Fruit fly (Drosophila melanogaster) whole organism, prepupa: ENCODE data around the gene ppk13.

Experiments
- Blimp-1 ChIP-seq: fragments of 200-800 bp; sonication (Bioruptor generic); optimal IDR thresholded peaks from 3 replicates; lab custom pipeline; 2017; ENCODE audit warnings: missing biosample characterization, missing genetic modification characterization, mild to moderate bottlenecking, moderate library complexity, missing genetic modification reagents
- CG10631 ChIP-seq: fragments of 200-800 bp; sonication (Bioruptor generic); optimal IDR thresholded peaks from 2 replicates; lab custom pipeline; 2016; ENCODE audit warnings: missing biosample characterization, missing genetic modification characterization
- CG10669 ChIP-seq: fragments of 200-800 bp; sonication (Bioruptor generic); optimal IDR thresholded peaks from 3 replicates; lab custom pipeline; 2018; ENCODE audit warnings: missing biosample characterization, mild to moderate bottlenecking, missing genetic modification characterization, moderate library complexity
- CG11294 ChIP-seq: fragments of 200-800 bp; sonication (Bioruptor generic); IDR thresholded peaks from 2 replicates; pipeline ENCODE4 v1.3.6; 2022; ENCODE audit warnings: missing biosample characterization, missing genetic modification characterization
- CG11762 ChIP-seq: fragments of 200-800 bp; sonication (Bioruptor generic); optimal IDR thresholded peaks from 3 replicates; lab custom pipeline; 2016; ENCODE audit warnings: missing biosample characterization, missing genetic modification characterization; ENCODE audit not compliant: insufficient read depth
- CG16779 ChIP-seq: fragments of 200-800 bp; sonication (Bioruptor generic); optimal IDR thresholded peaks from 3 replicates; lab custom pipeline; 2017; ENCODE audit warnings: missing biosample characterization, mild to moderate bottlenecking, missing genetic modification characterization
- CG31627 ChIP-seq: fragments of 200-800 bp; sonication (Bioruptor generic); optimal IDR thresholded peaks from 3 replicates; lab custom pipeline; 2016; ENCODE audit warnings: missing biosample characterization, missing genetic modification characterization
- CG32006 ChIP-seq: fragments of 200-800 bp; sonication (Bioruptor generic); optimal IDR thresholded peaks from 3 replicates; lab custom pipeline; 2017; ENCODE audit warnings: missing biosample characterization, mild to moderate bottlenecking, missing genetic modification characterization
- CG3919 ChIP-seq: fragments of 200-800 bp; sonication (Bioruptor generic); optimal IDR thresholded peaks from 3 replicates; lab custom pipeline; 2016; ENCODE audit warnings: missing biosample characterization, missing genetic modification characterization
- CG6163 ChIP-seq: fragments of 200-800 bp; sonication (Bioruptor generic); IDR thresholded peaks from 3 replicates; pipeline ENCODE4 v1.3.6; 2022; ENCODE audit warnings: missing biosample characterization, missing genetic modification characterization
- CG6276 ChIP-seq: fragments of 200-800 bp; sonication (Bioruptor generic); optimal IDR thresholded peaks from 2 replicates; lab custom pipeline; 2017; ENCODE audit warnings: missing biosample characterization, mild to moderate bottlenecking, missing genetic modification characterization
- CG6792 ChIP-seq: fragments of 200-800 bp; sonication (Bioruptor generic); optimal IDR thresholded peaks from 3 replicates; lab custom pipeline; 2016; ENCODE audit warnings: missing biosample characterization, missing genetic modification characterization
- CG6808 ChIP-seq: fragments of 200-800 bp; sonication (Bioruptor generic); optimal IDR thresholded peaks from 3 replicates; lab custom pipeline; 2017; ENCODE audit warnings: missing biosample characterization, missing genetic modification characterization, mild to moderate bottlenecking, moderate library complexity, missing genetic modification reagents
- CG6854 ChIP-seq: fragments of 200-800 bp; sonication (Bioruptor generic); optimal IDR thresholded peaks from 2 replicates; lab custom pipeline; 2017; ENCODE audit warnings: missing biosample characterization, mild to moderate bottlenecking, missing genetic modification characterization
- CG8119 ChIP-seq: fragments of 200-800 bp; sonication (Bioruptor generic); IDR thresholded peaks from 3 replicates; pipeline ENCODE4 v1.3.6; 2022; ENCODE audit warnings: missing biosample characterization, missing genetic modification characterization
- CG9139 ChIP-seq: fragments of 200-800 bp; sonication (Bioruptor generic); optimal IDR thresholded peaks from 3 replicates; lab custom pipeline; 2017; ENCODE audit warnings: missing biosample characterization, mild to moderate bottlenecking, missing genetic modification characterization
- Eip75B ChIP-seq: fragments of 200-800 bp; sonication (Bioruptor generic); optimal IDR thresholded peaks from 3 replicates; lab custom pipeline; 2016; ENCODE audit warnings: missing biosample characterization, missing genetic modification characterization
- Eip78C ChIP-seq: fragments of 200-800 bp; sonication (Bioruptor generic); peaks from one replicate; lab custom pipeline; 2016; ENCODE audit warnings: missing biosample characterization, missing genetic modification characterization
- Ets21C ChIP-seq: fragments of 200-800 bp; sonication (Bioruptor generic); optimal IDR thresholded peaks from 3 replicates; lab custom pipeline; 2016; ENCODE audit warnings: missing biosample characterization, missing genetic modification characterization
- Gug ChIP-seq: fragments of 200-800 bp; sonication (Bioruptor generic); IDR thresholded peaks from 2 replicates; pipeline ENCODE4 v1.3.6; 2022; ENCODE audit warnings: missing biosample characterization, missing genetic modification characterization
- Hr38 ChIP-seq: sonication (Bioruptor generic); optimal IDR thresholded peaks from 2 replicates; lab custom pipeline; 2016; ENCODE audit warnings: missing biosample characterization, missing genetic modification characterization
- Hr39 ChIP-seq: fragments of 200-800 bp; sonication (Bioruptor generic); optimal IDR thresholded peaks from 2 replicates; lab custom pipeline; 2016; ENCODE audit warnings: missing biosample characterization, missing genetic modification characterization
- Hr4 ChIP-seq: fragments of 200-800 bp; sonication (Bioruptor generic); optimal IDR thresholded peaks from 3 replicates; lab custom pipeline; 2016; ENCODE audit warnings: missing biosample characterization, missing genetic modification characterization
- Lpt ChIP-seq: fragments of 200-800 bp; sonication (Bioruptor generic); optimal IDR thresholded peaks from 3 replicates; lab custom pipeline; 2016; ENCODE audit warnings: missing biosample characterization, missing genetic modification characterization
- Met ChIP-seq: fragments of 200-800 bp; sonication (Bioruptor generic); optimal IDR thresholded peaks from 3 replicates; lab custom pipeline; 2016; ENCODE audit warnings: missing biosample characterization, missing genetic modification characterization
- Smox ChIP-seq: fragments of 200-800 bp; sonication (Bioruptor generic); optimal IDR thresholded peaks from 3 replicates; lab custom pipeline; 2016; ENCODE audit warnings: missing biosample characterization, missing genetic modification characterization
- Sox102F ChIP-seq: fragments of 200-800 bp; sonication (Bioruptor generic); optimal IDR thresholded peaks from 2 replicates; lab custom pipeline; 2016; ENCODE audit warnings: missing biosample characterization, mild to moderate bottlenecking, missing genetic modification characterization
- Sox14 ChIP-seq: fragments of 200-800 bp; sonication (Bioruptor generic); optimal IDR thresholded peaks from 3 replicates; lab custom pipeline; 2016; ENCODE audit warnings: missing biosample characterization, missing genetic modification characterization
- Sox15 ChIP-seq: fragments of 200-800 bp; sonication (Bioruptor generic); optimal IDR thresholded peaks from 3 replicates; lab custom pipeline; 2016; ENCODE audit warnings: missing biosample characterization, missing genetic modification characterization
- achi ChIP-seq: fragments of 200-800 bp; sonication (Bioruptor generic); optimal IDR thresholded peaks from 3 replicates; lab custom pipeline; 2016; ENCODE audit warnings: missing biosample characterization, missing genetic modification characterization
- acj6 ChIP-seq: fragments of 200-800 bp; sonication (Bioruptor generic); optimal IDR thresholded peaks from 3 replicates; lab custom pipeline; 2016; ENCODE audit warnings: missing biosample characterization, missing genetic modification characterization
- fd59A ChIP-seq: fragments of 200-800 bp; sonication (Bioruptor generic); optimal IDR thresholded peaks from 2 replicates; lab custom pipeline; 2017; ENCODE audit warnings: missing biosample characterization, mild to moderate bottlenecking, missing genetic modification characterization, missing genetic modification reagents
- fkh ChIP-seq: fragments of 200-800 bp; sonication (Bioruptor generic); optimal IDR thresholded peaks from 3 replicates; lab custom pipeline; 2017; ENCODE audit warnings: missing biosample characterization, mild to moderate bottlenecking, missing genetic modification characterization, moderate library complexity
- lz ChIP-seq: fragments of 200-800 bp; sonication (Bioruptor generic); optimal IDR thresholded peaks from 3 replicates; lab custom pipeline; 2016; ENCODE audit warnings: missing biosample characterization, missing genetic modification characterization
- net ChIP-seq: fragments of 200-800 bp; sonication (Bioruptor generic); optimal IDR thresholded peaks from 3 replicates; lab custom pipeline; 2016; ENCODE audit warnings: missing biosample characterization, missing genetic modification characterization
- pdm3 ChIP-seq: fragments of 200-800 bp; sonication (Bioruptor generic); optimal IDR thresholded peaks from 3 replicates; lab custom pipeline; 2016; ENCODE audit warnings: missing biosample characterization, missing genetic modification characterization
- salr ChIP-seq, 2 experiments: fragments of 200-800 bp; sonication (Bioruptor generic); optimal IDR thresholded peaks; 3 replicates each; lab custom pipeline; 2016 to 2018; ENCODE audit warnings: missing biosample characterization in 2 of 2, missing genetic modification characterization in 2 of 2, mild to moderate bottlenecking in 1 of 2
- spab ChIP-seq: fragments of 200-800 bp; sonication (Bioruptor generic); optimal IDR thresholded peaks from 2 replicates; lab custom pipeline; 2017; ENCODE audit warnings: missing biosample characterization, mild to moderate bottlenecking, missing genetic modification characterization, missing genetic modification reagents
- ss ChIP-seq, 2 experiments: fragments of 200-800 bp; sonication (Bioruptor generic); optimal IDR thresholded peaks; 2 replicates in 1 of 2; 3 replicates in 1 of 2; lab custom pipeline; 2017 to 2018; ENCODE audit warnings: mild to moderate bottlenecking in 2 of 2, missing biosample characterization in 2 of 2, missing genetic modification characterization in 2 of 2, moderate library complexity in 1 of 2
- svp ChIP-seq: fragments of 200-800 bp; sonication (Bioruptor generic); peaks from one replicate; lab custom pipeline; 2016; ENCODE audit warnings: missing biosample characterization, missing genetic modification characterization
- topi ChIP-seq: fragments of 200-800 bp; sonication (Bioruptor generic); optimal IDR thresholded peaks from 3 replicates; lab custom pipeline; 2016; ENCODE audit warnings: missing biosample characterization, missing genetic modification characterization
- vri ChIP-seq: fragments of 200-800 bp; sonication (Bioruptor generic); optimal IDR thresholded peaks from 3 replicates; lab custom pipeline; 2016; ENCODE audit warnings: missing biosample characterization, mild to moderate bottlenecking, missing genetic modification characterization

The ppk13 gene

dm6 chr2L:21051873-21052736, 36.4 kb downstream of the ppk13 start, which contains the start of gene CG42238 (continued):
- TF ChIP-seq Smox (GFP tag; lab: Kevin White, UChicago) (no peak), CG16779 (tag; lab: Kevin White, UChicago) (no peak), Met (GFP tag; lab: Kevin White, UChicago) (peak; percentile 11), CG8119 (GFP tag; lab: Robert Waterston, UW) (no peak), CG6808 (no peak), CG6163 (GFP tag; lab: Robert Waterston, UW) (0 out of 3 replicates have a peak, but pooled peaks have one; percentile 20), CG31627 (GFP tag; lab: Kevin White, UChicago) (no peak), acj6 (GFP tag; lab: Kevin White, UChicago) (peak; percentile 0), CG11762 (GFP tag; lab: Kevin White, UChicago) (no peak), fkh (peak; percentile 40), pdm3 (GFP tag; lab: Kevin White, UChicago) (peak; percentile 11), Hr4 (GFP tag; lab: Kevin White, UChicago) (no peak), topi (peak; percentile 10), fd59A (GFP tag; lab: Kevin White, UChicago) (no peak), CG6854 (no peak), Ets21C (GFP tag; lab: Kevin White, UChicago) (no peak), Eip78C (GFP tag; lab: Kevin White, UChicago) (peak; percentile 47), CG32006 (GFP tag; lab: Kevin White, UChicago) (no peak), Gug (GFP tag; lab: Robert Waterston, UW) (no peak), svp (peak; percentile 81), Eip75B (GFP tag; lab: Kevin White, UChicago) (no peak), CG6276 (GFP tag; lab: Kevin White, UChicago) (no peak), Lpt (GFP tag; lab: Kevin White, UChicago) (no peak), Hr38 (no peak), Sox15 (no peak), Hr39 (GFP tag; lab: Kevin White, UChicago) (no peak), Blimp-1 (no peak), CG9139 (GFP tag; lab: Kevin White, UChicago) (no peak)

dm6 chr2L:21040719-21041118, 47.8 kb downstream of the ppk13 start:
- TF ChIP-seq fkh (peak; percentile 22), CG6276 (GFP tag; lab: Kevin White, UChicago) (no peak)
- TF ChIP-seq, all 60 proteins: peak for 1

DNA sequence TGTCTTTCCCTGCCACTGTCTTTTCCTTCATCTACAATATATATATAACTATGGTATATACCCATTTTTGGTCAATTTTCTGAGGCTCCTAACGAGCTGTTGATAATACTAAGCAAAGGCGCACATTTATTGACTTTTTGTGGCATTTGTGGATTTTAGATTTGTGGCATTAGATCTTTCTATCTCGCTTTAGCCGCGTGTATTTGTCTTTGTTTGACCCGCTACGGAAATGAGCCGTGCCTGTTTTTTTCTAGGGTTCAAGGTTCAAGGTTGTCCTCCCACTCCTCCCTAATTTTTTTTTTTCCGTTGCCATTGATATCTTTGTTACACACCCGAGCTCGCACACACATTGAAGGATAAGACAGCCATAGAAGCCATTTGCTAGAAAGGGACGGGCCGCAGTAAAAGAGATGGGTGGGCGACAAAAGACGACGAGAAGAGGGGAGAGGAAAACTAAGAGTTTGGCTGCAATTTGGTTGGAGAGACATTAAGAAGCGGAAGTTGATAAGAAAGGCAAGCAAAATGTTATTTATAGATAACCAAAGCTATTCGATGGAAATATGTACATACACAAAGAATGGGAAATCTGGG, 48.9 kb downstream of the ppk13 start:
- no peak for TF ChIP-seq svp
- TF ChIP-seq CG8119 (GFP tag; lab: Robert Waterston, UW) = no peak
- TF ChIP-seq fkh = peak; percentile 75
- TF ChIP-seq achi (GFP tag; lab: Kevin White, UChicago) = no peak
- no peak for TF ChIP-seq topi
- no peak for TF ChIP-seq Sox102F (GFP tag; lab: Kevin White, UChicago)
- TF ChIP-seq lz (GFP tag; lab: Kevin White, UChicago) = no peak

dm6 chr2L:21038723-21039122, 49.8 kb downstream of the ppk13 start:
- TF ChIP-seq Blimp-1 (no peak), spab (GFP tag; lab: Kevin White, UChicago) (no peak), Met (GFP tag; lab: Kevin White, UChicago) (peak; percentile 24), CG9139 (GFP tag; lab: Kevin White, UChicago) (no peak), fkh (peak; percentile 56), Ets21C (GFP tag; lab: Kevin White, UChicago) (no peak), CG11294 (GFP tag; lab: Robert Waterston, UW) (no peak), achi (GFP tag; lab: Kevin White, UChicago) (peak; percentile 3), Hr4 (GFP tag; lab: Kevin White, UChicago) (peak; percentile 25), CG10631 (no peak), CG6854 (no peak), Lpt (GFP tag; lab: Kevin White, UChicago) (no peak), CG3919 (GFP tag; lab: Kevin White, UChicago) (peak; percentile 28), Sox14 (GFP tag; lab: Kevin White, UChicago) (peak; percentile 10), net (GFP tag; lab: Kevin White, UChicago) (peak; percentile 20), ss (GFP tag; optimal IDR thresholded peaks at IDR 0.05; lab: Kevin White, UChicago) (no peak), CG11762 (GFP tag; lab: Kevin White, UChicago) (no peak), CG6276 (GFP tag; lab: Kevin White, UChicago) (peak; percentile 14), salr (GFP tag; optimal IDR thresholded peaks at IDR 0.05; lab: Kevin White, UChicago) (no peak), vri (GFP tag; lab: Kevin White, UChicago) (no peak), CG10669 (GFP tag; lab: Kevin White, UChicago) (peak; percentile 15), CG6792 (GFP tag; lab: Kevin White, UChicago) (peak; percentile 28), CG32006 (GFP tag; lab: Kevin White, UChicago) (no peak), svp (no peak)
